Fruit fly (Drosophila melanogaster): ENCODE results near the gene CG11598.

dm6 chr3R:12652736-12653135 lies 18.0 kb downstream of the CG11598 start:
- TF ChIP-seq CG8478 (optimal IDR thresholded peaks at IDR 0.05), result no peak
- TF ChIP-seq CTCF (optimal IDR thresholded peaks at IDR 0.05), result no peak
